Fruit fly (Drosophila melanogaster): ENCODE measurements around the gene CG4860.

DNA sequence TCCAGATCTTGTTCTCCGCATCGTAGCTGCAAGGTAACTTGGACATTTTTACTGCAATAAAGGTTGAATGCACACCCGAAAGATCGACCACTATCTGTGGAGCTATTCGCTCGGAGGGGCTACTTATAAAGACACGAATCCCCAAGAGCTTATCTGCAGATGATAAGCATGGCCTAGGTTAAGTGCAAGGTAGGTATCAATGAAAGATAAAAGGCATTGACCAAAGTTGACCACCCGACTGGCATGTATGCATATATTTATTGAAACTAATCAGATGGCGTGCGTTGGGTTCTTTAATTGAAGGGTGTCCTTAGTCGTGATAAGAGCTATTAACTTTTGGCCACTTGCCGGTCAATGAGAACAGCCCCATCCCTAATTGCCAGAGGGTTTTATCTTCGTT is 11.0 kb downstream of the CG4860 start, which contains the start of gene CG4830:
- no peak for TF ChIP-seq psq (optimal IDR thresholded peaks at IDR 0.05)
- TF ChIP-seq Sin3A (optimal IDR thresholded peaks at IDR 0.05): no peak
- no peak for TF ChIP-seq Myc (optimal IDR thresholded peaks at IDR 0.05)
- TF ChIP-seq ttk (optimal IDR thresholded peaks at IDR 0.05): no peak
- no peak for TF ChIP-seq h (optimal IDR thresholded peaks at IDR 0.05)
- no peak for TF ChIP-seq insv (optimal IDR thresholded peaks at IDR 0.05)
